Fruit fly (Drosophila melanogaster): ENCODE results near the gene Rim.

Rim gene

DNA sequence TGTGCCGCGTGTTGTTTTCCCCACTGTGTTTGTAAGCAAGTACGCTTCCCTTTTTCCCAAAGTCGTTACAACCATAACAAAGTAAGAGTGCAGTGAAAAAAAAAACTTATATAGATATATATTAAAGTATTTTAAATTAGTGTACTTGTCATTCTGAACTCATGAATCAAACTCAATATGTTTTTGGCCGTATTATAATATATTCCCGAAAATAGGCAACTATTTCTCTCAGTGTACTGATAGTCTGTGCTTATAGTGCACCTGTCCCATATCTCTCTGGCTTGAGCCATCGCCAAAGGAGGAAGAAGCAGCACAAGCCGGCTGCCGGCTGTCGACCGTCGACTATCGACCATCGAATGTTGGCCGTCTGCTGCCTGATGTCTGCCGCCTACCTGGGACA is 24.7 kb upstream of the Rim start (continued):
- TF ChIP-seq CG7839 (tag; optimal IDR thresholded peaks at IDR 0.05), result peak; percentile 77
- TF ChIP-seq Lpt (GFP tag; optimal IDR thresholded peaks at IDR 0.05), result no peak
- TF ChIP-seq insv (GFP tag; optimal IDR thresholded peaks at IDR 0.05), result peak in 1 of 2 experiments; percentile 12
- no peak for TF ChIP-seq D (optimal IDR thresholded peaks at IDR 0.05)
- peak; percentile 77 for TF ChIP-seq D (GFP tag; optimal IDR thresholded peaks at IDR 0.05)
- peak; percentile 94 for TF ChIP-seq CG9727 (GFP tag; optimal IDR thresholded peaks at IDR 0.05)
- no peak for TF ChIP-seq mirr (GFP tag; optimal IDR thresholded peaks at IDR 0.05)
- no peak for TF ChIP-seq maf-S (GFP tag; optimal IDR thresholded peaks at IDR 0.05)
- TF ChIP-seq CG16815 (GFP tag; optimal IDR thresholded peaks at IDR 0.05), result peak; percentile 85
- TF ChIP-seq Deaf1 (tag; optimal IDR thresholded peaks at IDR 0.05), result no peak
- peak; percentile 66 for TF ChIP-seq Blimp-1 (GFP tag; optimal IDR thresholded peaks at IDR 0.05)
- no peak for TF ChIP-seq Aef1 (GFP tag; IDR thresholded peaks at IDR 0.05)
- TF ChIP-seq fru (optimal IDR thresholded peaks at IDR 0.05), result no peak
- TF ChIP-seq Lim3 (GFP tag; IDR thresholded peaks at IDR 0.05), result no peak
- no peak for TF ChIP-seq crc (GFP tag; optimal IDR thresholded peaks at IDR 0.05)
- peak; percentile 38; the same call in 1 of the 2 replicates for TF ChIP-seq CG7372 (GFP tag; IDR thresholded peaks at IDR 0.05)
- TF ChIP-seq CG8089 (GFP tag; optimal IDR thresholded peaks at IDR 0.05), result peak; percentile 20
- TF ChIP-seq CG10543 (GFP tag; optimal IDR thresholded peaks at IDR 0.05), result no peak
- no peak for TF ChIP-seq gro (GFP tag; optimal IDR thresholded peaks at IDR 0.05)
- peak; percentile 82 for TF ChIP-seq otp (GFP tag; IDR thresholded peaks at IDR 0.05)
- TF ChIP-seq CG31441 (GFP tag; IDR thresholded peaks at IDR 0.05), result peak; percentile 83
- peak; percentile 84 for TF ChIP-seq CG17829 (tag; optimal IDR thresholded peaks at IDR 0.05)
- peak; percentile 5 for TF ChIP-seq CG12236 (GFP tag; optimal IDR thresholded peaks at IDR 0.05)
- TF ChIP-seq twi (tag; optimal IDR thresholded peaks at IDR 0.05), result peak; percentile 48
- no peak for TF ChIP-seq CG7987 (GFP tag; optimal IDR thresholded peaks at IDR 0.05)
- peak; percentile 62 for TF ChIP-seq Hsf (GFP tag; optimal IDR thresholded peaks at IDR 0.05)
- no peak for TF ChIP-seq bowl (GFP tag; IDR thresholded peaks at IDR 0.05)
- TF ChIP-seq gcm (GFP tag; optimal IDR thresholded peaks at IDR 0.05), result peak; percentile 68
- 0 out of 3 replicates have a peak, but pooled peaks have one; percentile 15 for TF ChIP-seq ase (GFP tag; IDR thresholded peaks at IDR 0.05)
- peak; percentile 56 for TF ChIP-seq tio (GFP tag; optimal IDR thresholded peaks at IDR 0.05)
- no peak for TF ChIP-seq CG33213 (GFP tag; optimal IDR thresholded peaks at IDR 0.05)
- no peak for TF ChIP-seq Sry-β (GFP tag; optimal IDR thresholded peaks at IDR 0.05)
- TF ChIP-seq PHDP (tag; optimal IDR thresholded peaks at IDR 0.05), result peak; percentile 43
- TF ChIP-seq ab (GFP tag; optimal IDR thresholded peaks at IDR 0.05), result no peak
- peak; percentile 86 for TF ChIP-seq gem (tag; optimal IDR thresholded peaks at IDR 0.05)
- TF ChIP-seq CG11695 (GFP tag; IDR thresholded peaks at IDR 0.05), result 0 out of 3 replicates have a peak, but pooled peaks have one; percentile 21
- TF ChIP-seq CG12219 (GFP tag; optimal IDR thresholded peaks at IDR 0.05), result peak; percentile 46
- peak; percentile 89 for TF ChIP-seq CG10979 (tag; optimal IDR thresholded peaks at IDR 0.05)
- no peak for TF ChIP-seq btn (GFP tag; optimal IDR thresholded peaks at IDR 0.05)
- TF ChIP-seq Scr (GFP tag; IDR thresholded peaks at IDR 0.05; ENCODE audit: partially characterized antibody), result no peak
- no peak for TF ChIP-seq zfh2 (GFP tag; optimal IDR thresholded peaks at IDR 0.05)
- peak; percentile 62 for TF ChIP-seq Drgx (GFP tag; IDR thresholded peaks at IDR 0.05)
- TF ChIP-seq oc (tag; optimal IDR thresholded peaks at IDR 0.05), result peak; percentile 4
- TF ChIP-seq lov (optimal IDR thresholded peaks at IDR 0.05), result no peak
- peak; percentile 78; the same call in 2 of the 3 replicates for TF ChIP-seq lov (GFP tag; IDR thresholded peaks at IDR 0.05)
- no peak for TF ChIP-seq D19B (GFP tag; optimal IDR thresholded peaks at IDR 0.05)
- peak; percentile 29; the same call in 1 of the 2 replicates for TF ChIP-seq ttk (GFP tag; IDR thresholded peaks at IDR 0.05)
- peak; percentile 16 for TF ChIP-seq Vsx1 (GFP tag; optimal IDR thresholded peaks at IDR 0.05)
- peak; percentile 88 for TF ChIP-seq CG2712 (tag; optimal IDR thresholded peaks at IDR 0.05)
- peak; percentile 56 for TF ChIP-seq Usf (GFP tag; optimal IDR thresholded peaks at IDR 0.05)
- no peak for TF ChIP-seq slp2 (GFP tag; optimal IDR thresholded peaks at IDR 0.05)
- peak; percentile 75 for TF ChIP-seq sqz (GFP tag; optimal IDR thresholded peaks at IDR 0.05)
